Fruit fly (Drosophila melanogaster) whole organism, prepupa: ENCODE data around the gene RhoGAP19D.
"Not testable (repeated sequence)": the region's sequence is repeated elsewhere in the genome, so short reads cannot be mapped to it uniquely, and the experiment has no call there.

Source experiments
- Blimp-1 ChIP-seq: fragments of 200-800 bp; sonication (Bioruptor generic); optimal IDR thresholded peaks from 3 replicates; lab custom pipeline; 2017; ENCODE audit warnings: missing biosample characterization, missing genetic modification characterization, mild to moderate bottlenecking, moderate library complexity, missing genetic modification reagents
- CG10631 ChIP-seq: fragments of 200-800 bp; sonication (Bioruptor generic); optimal IDR thresholded peaks from 2 replicates; lab custom pipeline; 2016; ENCODE audit warnings: missing biosample characterization, missing genetic modification characterization
- CG11762 ChIP-seq: fragments of 200-800 bp; sonication (Bioruptor generic); optimal IDR thresholded peaks from 3 replicates; lab custom pipeline; 2016; ENCODE audit warnings: missing biosample characterization, missing genetic modification characterization; ENCODE audit not compliant: insufficient read depth
- CG1621 ChIP-seq: fragments of 200-800 bp; sonication (Bioruptor generic); optimal IDR thresholded peaks from 3 replicates; lab custom pipeline; 2018; ENCODE audit warnings: missing biosample characterization, mild to moderate bottlenecking, missing genetic modification characterization
- CG3032 ChIP-seq: fragments of 200-800 bp; optimal IDR thresholded peaks from 2 replicates; lab custom pipeline; 2019; ENCODE audit warnings: missing biosample characterization, mild to moderate bottlenecking, missing genetic modification characterization, moderate library complexity
- CG31627 ChIP-seq: fragments of 200-800 bp; sonication (Bioruptor generic); optimal IDR thresholded peaks from 3 replicates; lab custom pipeline; 2016; ENCODE audit warnings: missing biosample characterization, missing genetic modification characterization
- CG34406 ChIP-seq: fragments of 200-800 bp; sonication (Bioruptor generic); optimal IDR thresholded peaks from 3 replicates; lab custom pipeline; 2016; ENCODE audit warnings: missing biosample characterization, missing genetic modification characterization
- CG3919 ChIP-seq: fragments of 200-800 bp; sonication (Bioruptor generic); optimal IDR thresholded peaks from 3 replicates; lab custom pipeline; 2016; ENCODE audit warnings: missing biosample characterization, missing genetic modification characterization
- CG6163 ChIP-seq: fragments of 200-800 bp; sonication (Bioruptor generic); IDR thresholded peaks from 3 replicates; pipeline ENCODE4 v1.3.6; 2022; ENCODE audit warnings: missing biosample characterization, missing genetic modification characterization
- CG6276 ChIP-seq: fragments of 200-800 bp; sonication (Bioruptor generic); optimal IDR thresholded peaks from 2 replicates; lab custom pipeline; 2017; ENCODE audit warnings: missing biosample characterization, mild to moderate bottlenecking, missing genetic modification characterization
- CG6792 ChIP-seq: fragments of 200-800 bp; sonication (Bioruptor generic); optimal IDR thresholded peaks from 3 replicates; lab custom pipeline; 2016; ENCODE audit warnings: missing biosample characterization, missing genetic modification characterization
- CG6854 ChIP-seq: fragments of 200-800 bp; sonication (Bioruptor generic); optimal IDR thresholded peaks from 2 replicates; lab custom pipeline; 2017; ENCODE audit warnings: missing biosample characterization, mild to moderate bottlenecking, missing genetic modification characterization
- CG7368 ChIP-seq: fragments of 200-800 bp; sonication (Bioruptor generic); optimal IDR thresholded peaks from 3 replicates; lab custom pipeline; 2016; ENCODE audit warnings: missing biosample characterization, missing genetic modification characterization
- CG8319 ChIP-seq: fragments of 200-800 bp; sonication (Bioruptor generic); optimal IDR thresholded peaks from 3 replicates; lab custom pipeline; 2016; ENCODE audit warnings: missing biosample characterization, missing genetic modification characterization
- CG8632 ChIP-seq: fragments of 200-800 bp; sonication (Bioruptor generic); optimal IDR thresholded peaks from 3 replicates; lab custom pipeline; 2016; ENCODE audit warnings: missing biosample characterization, missing genetic modification characterization
- Eip75B ChIP-seq: fragments of 200-800 bp; sonication (Bioruptor generic); optimal IDR thresholded peaks from 3 replicates; lab custom pipeline; 2016; ENCODE audit warnings: missing biosample characterization, missing genetic modification characterization
- Eip78C ChIP-seq: fragments of 200-800 bp; sonication (Bioruptor generic); peaks from one replicate; lab custom pipeline; 2016; ENCODE audit warnings: missing biosample characterization, missing genetic modification characterization
- Eip93F ChIP-seq: fragments of 200-800 bp; sonication (Bioruptor generic); optimal IDR thresholded peaks from 2 replicates; lab custom pipeline; 2016; ENCODE audit warnings: missing biosample characterization, mild to moderate bottlenecking, missing genetic modification characterization
- Ets96B ChIP-seq: fragments of 200-800 bp; optimal IDR thresholded peaks from 2 replicates; lab custom pipeline; 2019; ENCODE audit warnings: missing biosample characterization, mild to moderate bottlenecking, missing genetic modification characterization, moderate library complexity
- Gug ChIP-seq: fragments of 200-800 bp; sonication (Bioruptor generic); IDR thresholded peaks from 2 replicates; pipeline ENCODE4 v1.3.6; 2022; ENCODE audit warnings: missing biosample characterization, missing genetic modification characterization
- Hr39 ChIP-seq: fragments of 200-800 bp; sonication (Bioruptor generic); optimal IDR thresholded peaks from 2 replicates; lab custom pipeline; 2016; ENCODE audit warnings: missing biosample characterization, missing genetic modification characterization
- Met ChIP-seq: fragments of 200-800 bp; sonication (Bioruptor generic); optimal IDR thresholded peaks from 3 replicates; lab custom pipeline; 2016; ENCODE audit warnings: missing biosample characterization, missing genetic modification characterization
- OdsH ChIP-seq: fragments of 200-800 bp; sonication (Bioruptor generic); optimal IDR thresholded peaks from 3 replicates; lab custom pipeline; 2016; ENCODE audit warnings: missing biosample characterization, missing genetic modification characterization
- Smox ChIP-seq: fragments of 200-800 bp; sonication (Bioruptor generic); optimal IDR thresholded peaks from 3 replicates; lab custom pipeline; 2016; ENCODE audit warnings: missing biosample characterization, missing genetic modification characterization
- Sox102F ChIP-seq: fragments of 200-800 bp; sonication (Bioruptor generic); optimal IDR thresholded peaks from 2 replicates; lab custom pipeline; 2016; ENCODE audit warnings: missing biosample characterization, mild to moderate bottlenecking, missing genetic modification characterization
- Sox14 ChIP-seq: fragments of 200-800 bp; sonication (Bioruptor generic); optimal IDR thresholded peaks from 3 replicates; lab custom pipeline; 2016; ENCODE audit warnings: missing biosample characterization, missing genetic modification characterization
- Sox15 ChIP-seq: fragments of 200-800 bp; sonication (Bioruptor generic); optimal IDR thresholded peaks from 3 replicates; lab custom pipeline; 2016; ENCODE audit warnings: missing biosample characterization, missing genetic modification characterization
- acj6 ChIP-seq: fragments of 200-800 bp; sonication (Bioruptor generic); optimal IDR thresholded peaks from 3 replicates; lab custom pipeline; 2016; ENCODE audit warnings: missing biosample characterization, missing genetic modification characterization
- cyc ChIP-seq: fragments of 200-800 bp; sonication (Bioruptor generic); optimal IDR thresholded peaks from 3 replicates; lab custom pipeline; 2016; ENCODE audit warnings: missing biosample characterization, missing genetic modification characterization
- dac ChIP-seq: fragments of 200-800 bp; sonication (Bioruptor generic); optimal IDR thresholded peaks from 2 replicates; lab custom pipeline; 2017; ENCODE audit warnings: missing biosample characterization, mild to moderate bottlenecking, missing genetic modification characterization
- dsx ChIP-seq: fragments of 200-800 bp; optimal IDR thresholded peaks from 3 replicates; lab custom pipeline; 2019; ENCODE audit warnings: missing biosample characterization, mild to moderate bottlenecking, missing genetic modification characterization, moderate library complexity; ENCODE audit not compliant: poor library complexity, severe bottlenecking
- fd59A ChIP-seq: fragments of 200-800 bp; sonication (Bioruptor generic); optimal IDR thresholded peaks from 2 replicates; lab custom pipeline; 2017; ENCODE audit warnings: missing biosample characterization, mild to moderate bottlenecking, missing genetic modification characterization, missing genetic modification reagents
- fd85E ChIP-seq: fragments of 200-800 bp; sonication (Bioruptor generic); optimal IDR thresholded peaks from 3 replicates; lab custom pipeline; 2016; ENCODE audit warnings: missing biosample characterization, missing genetic modification characterization
- fkh ChIP-seq: fragments of 200-800 bp; sonication (Bioruptor generic); optimal IDR thresholded peaks from 3 replicates; lab custom pipeline; 2017; ENCODE audit warnings: missing biosample characterization, mild to moderate bottlenecking, missing genetic modification characterization, moderate library complexity
- lz ChIP-seq: fragments of 200-800 bp; sonication (Bioruptor generic); optimal IDR thresholded peaks from 3 replicates; lab custom pipeline; 2016; ENCODE audit warnings: missing biosample characterization, missing genetic modification characterization
- net ChIP-seq: fragments of 200-800 bp; sonication (Bioruptor generic); optimal IDR thresholded peaks from 3 replicates; lab custom pipeline; 2016; ENCODE audit warnings: missing biosample characterization, missing genetic modification characterization
- pdm3 ChIP-seq: fragments of 200-800 bp; sonication (Bioruptor generic); optimal IDR thresholded peaks from 3 replicates; lab custom pipeline; 2016; ENCODE audit warnings: missing biosample characterization, missing genetic modification characterization
- salr ChIP-seq, 2 experiments: fragments of 200-800 bp; sonication (Bioruptor generic); optimal IDR thresholded peaks; 3 replicates each; lab custom pipeline; 2016 to 2018; ENCODE audit warnings: missing biosample characterization in 2 of 2, missing genetic modification characterization in 2 of 2, mild to moderate bottlenecking in 1 of 2
- spab ChIP-seq: fragments of 200-800 bp; sonication (Bioruptor generic); optimal IDR thresholded peaks from 2 replicates; lab custom pipeline; 2017; ENCODE audit warnings: missing biosample characterization, mild to moderate bottlenecking, missing genetic modification characterization, missing genetic modification reagents
- topi ChIP-seq: fragments of 200-800 bp; sonication (Bioruptor generic); optimal IDR thresholded peaks from 3 replicates; lab custom pipeline; 2016; ENCODE audit warnings: missing biosample characterization, missing genetic modification characterization

Gene RhoGAP19D

dm6 chrX:20510540-20510939 is at the start of gene RhoGAP19D (continued):
- no peak for TF ChIP-seq CG6854
- TF ChIP-seq dac (GFP tag; lab: Kevin White, UChicago) = no peak
- TF ChIP-seq Blimp-1 (GFP tag; lab: Kevin White, UChicago) = no peak
- TF ChIP-seq CG1621 (tag; lab: Kevin White, UChicago) = peak; percentile 37
- TF ChIP-seq CG8319 (GFP tag; lab: Kevin White, UChicago) = no peak
- peak; percentile 50 for TF ChIP-seq net

DNA sequence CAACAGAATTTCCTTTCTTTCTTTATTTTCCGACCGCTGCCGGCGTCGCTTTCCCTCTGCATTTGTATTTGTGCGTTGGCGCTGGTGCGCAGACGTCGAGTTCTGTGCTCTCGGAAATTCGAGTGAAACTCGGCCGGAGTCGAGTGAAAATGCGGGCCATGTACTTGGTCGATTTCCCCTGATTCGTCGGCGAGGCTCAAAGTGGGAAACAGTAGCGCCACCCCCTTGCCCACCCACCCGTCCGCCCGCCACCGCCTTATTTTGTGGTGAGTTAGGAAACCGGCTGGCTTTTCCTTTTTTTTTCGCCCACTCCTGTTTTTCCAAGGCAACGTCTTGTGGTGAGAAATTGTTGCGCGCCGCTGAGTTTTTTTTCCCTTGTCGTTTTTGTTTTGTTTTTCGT is 49.1 kb upstream of the RhoGAP19D start:
- TF ChIP-seq CG10631 (GFP tag; lab: Kevin White, UChicago) = no peak
- no peak for TF ChIP-seq Met (GFP tag; lab: Kevin White, UChicago)
- TF ChIP-seq Eip75B = no peak
- no peak for TF ChIP-seq fkh (GFP tag; lab: Kevin White, UChicago)
- no peak for TF ChIP-seq Ets96B (tag; lab: Kevin White, UChicago)
- no peak for TF ChIP-seq CG8632
- no peak for TF ChIP-seq Sox102F (GFP tag; lab: Kevin White, UChicago)
- no peak for TF ChIP-seq CG34406 (GFP tag; lab: Kevin White, UChicago)
- TF ChIP-seq fd85E (GFP tag; lab: Kevin White, UChicago) = no peak
- TF ChIP-seq acj6 (GFP tag; lab: Kevin White, UChicago) = no peak
- no peak for TF ChIP-seq salr (GFP tag; optimal IDR thresholded peaks at IDR 0.05; lab: Kevin White, UChicago)
- TF ChIP-seq CG6163 (GFP tag; lab: Robert Waterston, UW) = no peak
- TF ChIP-seq Gug (GFP tag; lab: Robert Waterston, UW) = no peak
- no peak for TF ChIP-seq CG6854
- no peak for TF ChIP-seq CG11762 (GFP tag; lab: Kevin White, UChicago)
- TF ChIP-seq topi (GFP tag; lab: Kevin White, UChicago) = no peak
- TF ChIP-seq CG3032 (tag; lab: Kevin White, UChicago) = no peak
- TF ChIP-seq Sox15 = no peak

- TF ChIP-seq Smox (no peak), CG8632 (no peak), CG6276 (GFP tag; lab: Kevin White, UChicago) (no peak), CG6854 (no peak), fkh (GFP tag; lab: Kevin White, UChicago) (no peak)
Observed at dm6 chrX:20538197-20538596, 27.7 kb upstream of the RhoGAP19D start, which contains the start of gene RunxB. Gene RunxB (plus strand): TSS chrX:20538497.

- TF ChIP-seq fkh (GFP tag; lab: Kevin White, UChicago) = no peak
- TF ChIP-seq pdm3 (GFP tag; lab: Kevin White, UChicago) = no peak
- no peak for TF ChIP-seq Hr39 (GFP tag; lab: Kevin White, UChicago)
- no peak for TF ChIP-seq spab (GFP tag; lab: Kevin White, UChicago)
- TF ChIP-seq Eip93F = no peak
- TF ChIP-seq lz = no peak
- TF ChIP-seq fd59A = no peak
Observed at dm6 chrX:20536112-20536511, 25.6 kb upstream of the RhoGAP19D start.

DNA sequence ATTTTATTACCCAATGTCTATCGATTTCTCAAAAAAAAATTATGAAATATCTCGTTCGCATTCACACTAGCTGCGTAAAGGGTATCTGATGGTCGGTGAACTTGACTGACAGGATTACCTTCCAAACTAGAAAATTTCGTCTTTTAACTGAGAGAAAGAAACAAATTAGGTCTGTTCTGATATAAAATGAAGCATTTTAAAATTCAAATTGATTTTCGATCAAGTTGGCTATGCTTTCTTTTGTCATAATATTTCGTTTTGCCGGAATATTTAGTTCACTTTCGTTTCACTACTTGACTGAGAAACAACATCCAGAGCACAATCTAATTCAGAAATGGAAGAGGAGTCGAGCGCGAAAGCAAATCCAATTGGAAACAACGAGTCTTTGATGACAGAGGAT is 16.8 kb upstream of the RhoGAP19D start, which contains the start of gene CG42579:
TSS of gene CG42579 (plus strand) at position 301 of the 400 bp plus-strand sequence.
- not testable (repeated sequence) for TF ChIP-seq CG1621 (tag; lab: Kevin White, UChicago); Blimp-1 (GFP tag; lab: Kevin White, UChicago); net

- peak; percentile 15 for TF ChIP-seq CG3032 (tag; lab: Kevin White, UChicago)
- TF ChIP-seq CG31627 (GFP tag; lab: Kevin White, UChicago) = peak; percentile 65
- peak; percentile 1 for TF ChIP-seq OdsH
- TF ChIP-seq fd59A = no peak
- TF ChIP-seq CG3919 = peak; percentile 27
- peak; percentile 59 for TF ChIP-seq lz
- peak; percentile 4 for TF ChIP-seq CG10631 (GFP tag; lab: Kevin White, UChicago)
- peak; percentile 9 for TF ChIP-seq CG1621 (tag; lab: Kevin White, UChicago)
- peak; percentile 49 for TF ChIP-seq Sox14 (GFP tag; lab: Kevin White, UChicago)
- peak; percentile 44 for TF ChIP-seq topi (GFP tag; lab: Kevin White, UChicago)
- peak; percentile 46 for TF ChIP-seq Met (GFP tag; lab: Kevin White, UChicago)
- TF ChIP-seq CG8632 = no peak
- TF ChIP-seq CG6792 = no peak
- TF ChIP-seq dsx (GFP tag; lab: Kevin White, UChicago) = no peak
- peak; percentile 28 for TF ChIP-seq pdm3 (GFP tag; lab: Kevin White, UChicago)
- no peak for TF ChIP-seq CG6163 (GFP tag; lab: Robert Waterston, UW)
- TF ChIP-seq Eip78C (GFP tag; lab: Kevin White, UChicago) = peak; percentile 44
- TF ChIP-seq cyc (GFP tag; lab: Kevin White, UChicago) = peak; percentile 63
- peak; percentile 36 for TF ChIP-seq CG7368 (GFP tag; lab: Kevin White, UChicago)
- peak; percentile 4 for TF ChIP-seq Sox15
- peak; percentile 66 for TF ChIP-seq Hr39 (GFP tag; lab: Kevin White, UChicago)
- TF ChIP-seq salr (GFP tag; optimal IDR thresholded peaks at IDR 0.05; lab: Kevin White, UChicago) = peak in 1 of 2 experiments; percentile 29
Observed at dm6 chrX:20524754-20525236, 14.3 kb upstream of the RhoGAP19D start, which contains the start of gene Tak1. Gene Tak1 (minus strand): TSS chrX:20524928.
